Worm (Caenorhabditis elegans) whole organism, late embryonic: ENCODE results near the gene gly-14.

Source experiments
- ceh-19 ChIP-seq: fragments of 200-800 bp; sonication (Bioruptor generic); optimal IDR thresholded peaks from 2 replicates; lab custom pipeline; 2018; ENCODE audit warnings: mild to moderate bottlenecking, missing genetic modification characterization, missing compliant biosample characterization
- elt-4 ChIP-seq: sonication (generic microtip); optimal IDR thresholded peaks from 2 replicates; lab custom pipeline; 2016; ENCODE audit warnings: missing genetic modification characterization, missing compliant biosample characterization
- nhr-11 ChIP-seq: fragments of 150-350 bp; optimal IDR thresholded peaks from 2 replicates; lab custom pipeline; 2014; ENCODE audit warnings: missing biosample characterization, missing genetic modification characterization

ce11 chrIII:3529744-3530208, 36.7 kb upstream of the gly-14 start, which contains the start of gene pitp-1:
- TF ChIP-seq ceh-19 (GFP tag; lab: Kevin White, UChicago) (no peak), nhr-11 (tag; lab: Kevin White, UChicago) (no peak), elt-4 (tag; lab: Kevin White, UChicago) (no peak)
